Fruit fly (Drosophila melanogaster) whole organism, embryonic: ENCODE measurements around the gene Best3.
A peak's percentile ranks its signal among the peaks of the same experiment; 100 is the strongest.

ENCODE experiments used
- Abd-B ChIP-seq: fragments of 200-800 bp; sonication (Bioruptor generic); optimal IDR thresholded peaks from 2 replicates; lab custom pipeline; 2018; ENCODE audit warnings: missing biosample characterization, mild to moderate bottlenecking, missing genetic modification characterization, moderate library complexity
- BtbVII ChIP-seq: fragments of 200-800 bp; sonication (Bioruptor generic); optimal IDR thresholded peaks from 3 replicates; lab custom pipeline; 2017; ENCODE audit warnings: missing biosample characterization, mild to moderate bottlenecking, missing genetic modification characterization
- Bteb2 ChIP-seq: fragments of 200-800 bp; sonication (Bioruptor generic); optimal IDR thresholded peaks from 2 replicates; lab custom pipeline; 2016; ENCODE audit warnings: missing biosample characterization, missing genetic modification characterization
- CG10147 ChIP-seq: fragments of 200-800 bp; sonication (Bioruptor generic); optimal IDR thresholded peaks from 2 replicates; lab custom pipeline; 2019; ENCODE audit warnings: missing biosample characterization, mild to moderate bottlenecking, missing genetic modification characterization, moderate library complexity
- CG10209 ChIP-seq: fragments of 200-800 bp; sonication (Bioruptor generic); optimal IDR thresholded peaks from 3 replicates; lab custom pipeline; 2017; ENCODE audit warnings: missing biosample characterization, mild to moderate bottlenecking, missing genetic modification characterization, missing genetic modification reagents
- CG10366 ChIP-seq: fragments of 200-800 bp; sonication (Bioruptor generic); IDR thresholded peaks from 2 replicates; pipeline ENCODE4 v1.3.6; 2022; ENCODE audit warnings: missing biosample characterization, missing genetic modification characterization
- CG13424 ChIP-seq: fragments of 200-800 bp; sonication (Bioruptor generic); optimal IDR thresholded peaks from 2 replicates; lab custom pipeline; 2019; ENCODE audit warnings: missing biosample characterization, mild to moderate bottlenecking, missing genetic modification characterization, moderate library complexity
- CG13894 ChIP-seq: fragments of 200-800 bp; sonication (Bioruptor generic); optimal IDR thresholded peaks from 3 replicates; lab custom pipeline; 2018; ENCODE audit warnings: missing biosample characterization, mild to moderate bottlenecking, missing genetic modification characterization, moderate library complexity
- CG14710 ChIP-seq: fragments of 200-800 bp; sonication (Bioruptor generic); optimal IDR thresholded peaks from 3 replicates; lab custom pipeline; 2019; ENCODE audit warnings: missing biosample characterization, mild to moderate bottlenecking, missing genetic modification characterization, moderate library complexity
- CG15269 ChIP-seq: fragments of 200-800 bp; sonication (Bioruptor generic); optimal IDR thresholded peaks from 2 replicates; lab custom pipeline; 2018; ENCODE audit warnings: missing biosample characterization, mild to moderate bottlenecking, missing genetic modification characterization, moderate library complexity
- CG15479 ChIP-seq: fragments of 200-800 bp; sonication (Bioruptor generic); optimal IDR thresholded peaks from 3 replicates; lab custom pipeline; 2019; ENCODE audit warnings: missing biosample characterization, mild to moderate bottlenecking, missing genetic modification characterization, moderate library complexity
- CG17359 ChIP-seq: fragments of 200-800 bp; sonication (Bioruptor generic); optimal IDR thresholded peaks from 3 replicates; lab custom pipeline; 2018; ENCODE audit warnings: missing biosample characterization, mild to moderate bottlenecking, missing genetic modification characterization, moderate library complexity
- CG17912 ChIP-seq: fragments of 200-800 bp; sonication (Bioruptor generic); optimal IDR thresholded peaks from 2 replicates; lab custom pipeline; 2018; ENCODE audit warnings: missing biosample characterization, mild to moderate bottlenecking, missing genetic modification characterization
- CG1792 ChIP-seq: fragments of 200-800 bp; sonication (Bioruptor generic); optimal IDR thresholded peaks from 2 replicates; lab custom pipeline; 2016; ENCODE audit warnings: missing biosample characterization, missing genetic modification characterization
- CG18599 ChIP-seq: fragments of 200-800 bp; sonication (Bioruptor generic); optimal IDR thresholded peaks from 3 replicates; lab custom pipeline; 2017; ENCODE audit warnings: missing biosample characterization, missing genetic modification characterization, mild to moderate bottlenecking, moderate library complexity, missing genetic modification reagents
- CG2202 ChIP-seq: fragments of 200-800 bp; sonication (Bioruptor generic); optimal IDR thresholded peaks from 2 replicates; lab custom pipeline; 2018; ENCODE audit warnings: missing biosample characterization, mild to moderate bottlenecking, missing genetic modification characterization
- CG4820 ChIP-seq: fragments of 200-800 bp; sonication (Bioruptor generic); optimal IDR thresholded peaks from 3 replicates; lab custom pipeline; 2016; ENCODE audit warnings: missing biosample characterization, missing genetic modification characterization
- CoRest ChIP-seq: fragments of 200-800 bp; sonication (Bioruptor generic); optimal IDR thresholded peaks from 3 replicates; lab custom pipeline; 2018; ENCODE audit warnings: missing biosample characterization, mild to moderate bottlenecking, missing genetic modification characterization, moderate library complexity
- Dad ChIP-seq: fragments of 200-800 bp; sonication (Bioruptor generic); optimal IDR thresholded peaks from 3 replicates; lab custom pipeline; 2016; ENCODE audit warnings: missing biosample characterization, missing genetic modification characterization
- Doc2 ChIP-seq: fragments of 200-800 bp; sonication (Bioruptor generic); IDR thresholded peaks from 2 replicates; pipeline ENCODE4 v1.3.6; 2022; ENCODE audit warnings: missing biosample characterization, missing genetic modification characterization
- HLHmδ ChIP-seq: fragments of 200-800 bp; sonication (Bioruptor generic); optimal IDR thresholded peaks from 2 replicates; lab custom pipeline; 2018; ENCODE audit warnings: missing biosample characterization, mild to moderate bottlenecking, missing genetic modification characterization, moderate library complexity
- Hr3 ChIP-seq: fragments of 200-800 bp; sonication (Bioruptor generic); optimal IDR thresholded peaks from 3 replicates; lab custom pipeline; 2016; ENCODE audit warnings: missing biosample characterization, missing genetic modification characterization
- Kr ChIP-seq: fragments of 200-800 bp; sonication (Bioruptor generic); optimal IDR thresholded peaks from 2 replicates; lab custom pipeline; 2017; ENCODE audit warnings: missing biosample characterization, mild to moderate bottlenecking, missing genetic modification characterization
- Opbp ChIP-seq: fragments of 200-800 bp; sonication (Bioruptor generic); IDR thresholded peaks from 3 replicates; pipeline ENCODE4 v1.3.6; 2022; ENCODE audit warnings: missing biosample characterization, missing genetic modification characterization; ENCODE audit not compliant: partially characterized antibody
- PHDP ChIP-seq: fragments of 200-800 bp; sonication (Bioruptor generic); optimal IDR thresholded peaks from 3 replicates; lab custom pipeline; 2018; ENCODE audit warnings: missing biosample characterization, mild to moderate bottlenecking, missing genetic modification characterization, moderate library complexity
- Sox102F ChIP-seq: fragments of 200-800 bp; sonication (Bioruptor generic); optimal IDR thresholded peaks from 2 replicates; lab custom pipeline; 2018; ENCODE audit warnings: missing biosample characterization, mild to moderate bottlenecking, missing genetic modification characterization, moderate library complexity
- Spps ChIP-seq: fragments of 200-800 bp; sonication (Bioruptor generic); optimal IDR thresholded peaks from 2 replicates; lab custom pipeline; 2018; ENCODE audit warnings: missing biosample characterization, mild to moderate bottlenecking, missing genetic modification characterization
- Xrp1 ChIP-seq: fragments of 200-800 bp; sonication (Bioruptor generic); IDR thresholded peaks from 2 replicates; pipeline ENCODE4 v1.3.6; 2022; ENCODE audit warnings: missing biosample characterization, missing genetic modification characterization
- abd-A ChIP-seq: fragments of 200-800 bp; sonication (Bioruptor generic); optimal IDR thresholded peaks from 3 replicates; lab custom pipeline; 2019; ENCODE audit warnings: missing biosample characterization, mild to moderate bottlenecking, missing genetic modification characterization, moderate library complexity
- az2 ChIP-seq: fragments of 200-800 bp; sonication (Bioruptor generic); optimal IDR thresholded peaks from 3 replicates; lab custom pipeline; 2016; ENCODE audit warnings: missing biosample characterization, missing genetic modification characterization
- dmrt11E ChIP-seq: fragments of 200-800 bp; sonication (Bioruptor generic); optimal IDR thresholded peaks from 3 replicates; lab custom pipeline; 2018; ENCODE audit warnings: missing biosample characterization, mild to moderate bottlenecking, missing genetic modification characterization, moderate library complexity
- dpn ChIP-seq, 2 experiments: fragments of 200-800 bp; sonication (Bioruptor generic); optimal IDR thresholded peaks; 3 replicates each; lab custom pipeline; 2016; ENCODE audit warnings: missing biosample characterization in 2 of 2, missing genetic modification characterization in 2 of 2
- fd96Cb ChIP-seq: fragments of 200-800 bp; sonication (Bioruptor generic); optimal IDR thresholded peaks from 2 replicates; lab custom pipeline; 2018; ENCODE audit warnings: missing biosample characterization, mild to moderate bottlenecking, missing genetic modification characterization, moderate library complexity
- hkb ChIP-seq, 2 experiments: fragments of 200-800 bp in 1 of 2; fragments of >200 bp in 1 of 2; sonication (Bioruptor generic) in 1 of 2; IDR thresholded peaks in 1 of 2; optimal IDR thresholded peaks in 1 of 2; 2 replicates each; pipeline versions ENCODE4 v1.3.6 to Lab custom; 2017 to 2022; ENCODE audit warnings: missing biosample characterization in 1 of 2, missing genetic modification characterization in 1 of 2
- nerfin-1 ChIP-seq: fragments of 200-800 bp; sonication (Bioruptor generic); optimal IDR thresholded peaks from 3 replicates; lab custom pipeline; 2019; ENCODE audit warnings: missing biosample characterization, mild to moderate bottlenecking, missing genetic modification characterization, moderate library complexity
- odd ChIP-seq: fragments of 200-800 bp; sonication (Bioruptor generic); optimal IDR thresholded peaks from 2 replicates; lab custom pipeline; 2017; ENCODE audit warnings: missing biosample characterization, mild to moderate bottlenecking, missing genetic modification characterization
- prd ChIP-seq, 3 experiments: fragments of >200 bp in 2 of 3; fragments of 200-800 bp in 1 of 3; sonication (Bioruptor generic) in 1 of 3; optimal IDR thresholded peaks in 2 of 3; IDR thresholded peaks in 1 of 3; 2 replicates in 2 of 3; 3 replicates in 1 of 3; pipeline versions ENCODE4 v1.3.6 to Lab custom; 2017 to 2022; ENCODE audit warnings: missing biosample characterization in 1 of 3, missing genetic modification characterization in 1 of 3
- pzg ChIP-seq: fragments of 200-800 bp; sonication (Bioruptor generic); optimal IDR thresholded peaks from 3 replicates; lab custom pipeline; 2018; ENCODE audit warnings: missing biosample characterization, mild to moderate bottlenecking, missing genetic modification characterization, moderate library complexity
- ranshi ChIP-seq: fragments of 200-800 bp; sonication (Bioruptor generic); IDR thresholded peaks from 2 replicates; pipeline ENCODE4 v1.3.6; 2022; ENCODE audit warnings: missing biosample characterization, missing genetic modification characterization
- row ChIP-seq: fragments of 200-800 bp; sonication (Bioruptor generic); IDR thresholded peaks from 3 replicates; pipeline ENCODE4 v1.3.6; 2022; ENCODE audit warnings: missing biosample characterization, missing genetic modification characterization
- sd ChIP-seq: fragments of 200-800 bp; sonication (Bioruptor generic); optimal IDR thresholded peaks from 3 replicates; lab custom pipeline; 2018; ENCODE audit warnings: missing biosample characterization, mild to moderate bottlenecking, missing genetic modification characterization, moderate library complexity
- slou ChIP-seq: fragments of 200-800 bp; sonication (Bioruptor generic); optimal IDR thresholded peaks from 3 replicates; lab custom pipeline; 2016; ENCODE audit warnings: missing biosample characterization, missing genetic modification characterization
- trem ChIP-seq: fragments of 200-800 bp; optimal IDR thresholded peaks from 3 replicates; lab custom pipeline; 2019; ENCODE audit warnings: missing biosample characterization, mild to moderate bottlenecking, missing genetic modification characterization, moderate library complexity
- unpg ChIP-seq: fragments of 200-800 bp; sonication (Bioruptor generic); optimal IDR thresholded peaks from 3 replicates; lab custom pipeline; 2018; ENCODE audit warnings: missing biosample characterization, mild to moderate bottlenecking, missing genetic modification characterization, moderate library complexity
- wek ChIP-seq: fragments of 200-800 bp; sonication (Bioruptor generic); optimal IDR thresholded peaks from 3 replicates; lab custom pipeline; 2018; ENCODE audit warnings: missing biosample characterization, mild to moderate bottlenecking, missing genetic modification characterization, moderate library complexity
- zf30C ChIP-seq: fragments of 200-800 bp; sonication (Bioruptor generic); optimal IDR thresholded peaks from 3 replicates; lab custom pipeline; 2018; ENCODE audit warnings: missing biosample characterization, mild to moderate bottlenecking, missing genetic modification characterization

Gene Best3

DNA sequence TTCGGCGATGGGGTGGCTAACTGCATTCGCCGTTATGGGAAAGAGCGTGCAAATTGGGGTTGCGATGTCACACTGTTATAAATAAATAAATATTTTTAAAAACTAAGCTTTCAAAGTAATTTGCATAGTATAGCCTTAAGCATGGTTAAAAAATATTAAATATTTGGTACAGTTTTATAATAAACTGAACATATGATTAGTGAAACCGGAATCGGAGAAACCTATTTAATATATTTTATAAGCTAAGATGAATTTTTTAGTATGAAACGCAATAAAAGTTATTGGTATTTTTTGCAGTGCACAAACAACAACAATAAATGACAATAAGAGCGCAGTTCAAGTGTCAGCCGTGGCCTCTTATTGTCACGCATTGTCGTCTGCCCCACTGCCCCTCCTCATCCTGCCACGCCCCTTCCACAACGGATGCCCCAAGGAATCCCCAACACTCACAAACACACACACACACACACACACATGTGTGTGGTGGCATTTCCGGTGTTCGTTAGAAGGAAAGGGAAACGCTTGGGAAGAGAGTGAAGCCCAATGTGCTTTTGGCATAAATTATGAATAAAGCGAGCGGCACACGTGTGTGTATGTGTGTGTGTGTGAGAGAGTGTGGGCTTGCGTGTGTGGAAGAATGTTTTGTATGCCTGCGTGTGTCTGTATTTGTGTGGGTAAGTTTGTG, 27.0 kb downstream of the Best3 start (continued):
- TF ChIP-seq BtbVII (GFP tag; lab: Kevin White, UChicago) = peak; percentile 2
- TF ChIP-seq slou (GFP tag; lab: Kevin White, UChicago) = peak; percentile 3
- peak in 1 of 2 experiments; percentile 0 for TF ChIP-seq dpn (GFP tag; optimal IDR thresholded peaks at IDR 0.05; lab: Kevin White, UChicago)
- TF ChIP-seq CG10366 (GFP tag; lab: Robert Waterston, UW) = 0 out of 2 replicates have a peak, but pooled peaks have one; percentile 15
- no peak for TF ChIP-seq Abd-B (GFP tag; lab: Kevin White, UChicago)
- TF ChIP-seq Spps = peak; percentile 14
- TF ChIP-seq unpg (GFP tag; lab: Kevin White, UChicago) = peak; percentile 39
- TF ChIP-seq pzg (GFP tag; lab: Kevin White, UChicago) = no peak
- peak; percentile 25 for TF ChIP-seq az2 (GFP tag; lab: Kevin White, UChicago)
- peak; percentile 42 for TF ChIP-seq fd96Cb (tag; lab: Kevin White, UChicago)
- peak; percentile 25 for TF ChIP-seq sd (tag; lab: Kevin White, UChicago)
- TF ChIP-seq prd (optimal IDR thresholded peaks at IDR 0.05; lab: Kevin White, UChicago) = no peak
- peak; percentile 12; the same call in 1 of the 3 replicates for TF ChIP-seq prd (GFP tag; IDR thresholded peaks at IDR 0.05; lab: Robert Waterston, UW)
- TF ChIP-seq CG17912 = no peak
- TF ChIP-seq dmrt11E (tag; lab: Kevin White, UChicago) = peak; percentile 53
- peak; percentile 59 for TF ChIP-seq CG13424
- peak; percentile 50 for TF ChIP-seq CG14710 (tag; lab: Kevin White, UChicago)
- no peak for TF ChIP-seq hkb (optimal IDR thresholded peaks at IDR 0.05; lab: Kevin White, UChicago)
- TF ChIP-seq hkb (GFP tag; IDR thresholded peaks at IDR 0.05; lab: Robert Waterston, UW) = no peak
- TF ChIP-seq abd-A (tag; lab: Kevin White, UChicago) = peak; percentile 75
- TF ChIP-seq odd (GFP tag; lab: Kevin White, UChicago) = peak; percentile 12
- TF ChIP-seq zf30C (GFP tag; lab: Kevin White, UChicago) = peak; percentile 44
- peak; percentile 3 for TF ChIP-seq CG13894 (tag; lab: Kevin White, UChicago)
- TF ChIP-seq Opbp (GFP tag; lab: Robert Waterston, UW) = 0 out of 3 replicates have a peak, but pooled peaks have one; percentile 21
- peak; percentile 40 for TF ChIP-seq CG10147 (GFP tag; lab: Kevin White, UChicago)
- TF ChIP-seq trem (tag; lab: Kevin White, UChicago) = peak; percentile 11
- TF ChIP-seq Xrp1 (GFP tag; lab: Robert Waterston, UW) = peak; percentile 45; the same call in 1 of the 2 replicates
- TF ChIP-seq Hr3 (GFP tag; lab: Kevin White, UChicago) = peak; percentile 22
- TF ChIP-seq Dad (GFP tag; lab: Kevin White, UChicago) = no peak
- peak; percentile 67 for TF ChIP-seq CoRest (tag; lab: Kevin White, UChicago)
- 0 out of 2 replicates have a peak, but pooled peaks have one; percentile 9 for TF ChIP-seq ranshi (GFP tag; lab: Robert Waterston, UW)
- no peak for TF ChIP-seq CG1792
- TF ChIP-seq nerfin-1 (tag; lab: Kevin White, UChicago) = peak; percentile 81
- TF ChIP-seq row (GFP tag; lab: Robert Waterston, UW) = peak; percentile 64
- no peak for TF ChIP-seq Bteb2 (GFP tag; lab: Kevin White, UChicago)
- peak; percentile 56 for TF ChIP-seq CG17359 (tag; lab: Kevin White, UChicago)
- peak; percentile 5 for TF ChIP-seq CG10209 (GFP tag; lab: Kevin White, UChicago)
- TF ChIP-seq Kr (GFP tag; lab: Kevin White, UChicago) = no peak
- peak; percentile 55 for TF ChIP-seq CG18599 (GFP tag; lab: Kevin White, UChicago)
- TF ChIP-seq CG15269 (tag; lab: Kevin White, UChicago) = peak; percentile 52
- no peak for TF ChIP-seq CG4820 (GFP tag; lab: Kevin White, UChicago)
- TF ChIP-seq HLHmδ (GFP tag; lab: Kevin White, UChicago) = no peak
- peak; percentile 67 for TF ChIP-seq PHDP (tag; lab: Kevin White, UChicago)
- TF ChIP-seq Sox102F (GFP tag; lab: Kevin White, UChicago) = peak; percentile 44
- no peak for TF ChIP-seq CG2202
- no peak for TF ChIP-seq CG15479 (GFP tag; lab: Kevin White, UChicago)
- no peak for TF ChIP-seq Doc2 (GFP tag; lab: Robert Waterston, UW)
- no peak for TF ChIP-seq wek (GFP tag; lab: Kevin White, UChicago)
